Worm (Caenorhabditis elegans) whole organism, early embryonic: ENCODE results near the gene F21F8.5.
A peak's percentile ranks its signal among the peaks of the same experiment; 100 is the strongest.

Source experiments
- B0310.2 ChIP-seq: sonication (generic microtip); optimal IDR thresholded peaks from 2 replicates; lab custom pipeline; 2016; ENCODE audit warnings: mild to moderate bottlenecking, missing genetic modification characterization, missing compliant biosample characterization
- F13C5.2 ChIP-seq: sonication (generic microtip); optimal IDR thresholded peaks from 2 replicates; lab custom pipeline; 2017; ENCODE audit warnings: mild to moderate bottlenecking, missing genetic modification characterization, inconsistent platforms, missing compliant biosample characterization
- aly-1 ChIP-seq: sonication (generic microtip); optimal IDR thresholded peaks from 2 replicates; lab custom pipeline; 2016; ENCODE audit warnings: missing genetic modification characterization, missing compliant biosample characterization
- ama-1 ChIP-seq: fragments of 150-350 bp; optimal IDR thresholded peaks from 2 replicates; lab custom pipeline; 2014
- ceh-13 ChIP-seq: fragments of 200-800 bp; sonication (Bioruptor generic); optimal IDR thresholded peaks from 2 replicates; lab custom pipeline; 2018; ENCODE audit warnings: mild to moderate bottlenecking, missing genetic modification characterization, missing compliant biosample characterization
- ceh-36 ChIP-seq: sonication (generic microtip); optimal IDR thresholded peaks from 2 replicates; lab custom pipeline; 2016; ENCODE audit warnings: missing genetic modification characterization, inconsistent platforms, missing compliant biosample characterization
- ets-7 ChIP-seq: sonication (generic microtip); optimal IDR thresholded peaks from 2 replicates; lab custom pipeline; 2016; ENCODE audit warnings: missing genotype, missing genetic modification characterization, missing compliant biosample characterization
- flt-1 ChIP-seq: fragments of 200-800 bp; sonication (Bioruptor generic); IDR thresholded peaks from 2 replicates; pipeline ENCODE4 v1.3.6; 2022; ENCODE audit warnings: missing genetic modification characterization, missing compliant biosample characterization
- hmbx-1 ChIP-seq: sonication (generic microtip); optimal IDR thresholded peaks from 2 replicates; lab custom pipeline; 2016; ENCODE audit warnings: mild to moderate bottlenecking, missing genetic modification characterization, missing compliant biosample characterization
- hmg-4 ChIP-seq: fragments of 200-800 bp; sonication (Bioruptor generic); optimal IDR thresholded peaks from 2 replicates; lab custom pipeline; 2018; ENCODE audit warnings: mild to moderate bottlenecking, missing genetic modification characterization, missing compliant biosample characterization
- hnd-1 ChIP-seq: sonication (generic microtip); optimal IDR thresholded peaks from 2 replicates; lab custom pipeline; 2016; ENCODE audit warnings: missing genetic modification characterization, missing compliant biosample characterization
- pes-1 ChIP-seq: fragments of 200-800 bp; sonication (Bioruptor generic); IDR thresholded peaks from 2 replicates; pipeline ENCODE4 v1.3.6; 2022; ENCODE audit warnings: missing genetic modification reagents, missing genetic modification characterization, missing compliant biosample characterization
- scrt-1 ChIP-seq: fragments of 200-800 bp; sonication (Bioruptor generic); IDR thresholded peaks from 2 replicates; pipeline ENCODE4 v1.3.6; 2022; ENCODE audit warnings: missing genetic modification characterization, missing compliant biosample characterization
- sea-1 ChIP-seq: fragments of 200-800 bp; sonication (Bioruptor generic); conservative IDR thresholded peaks from 2 replicates; pipeline ENCODE4 v1.3.6; 2022; ENCODE audit warnings: missing genetic modification characterization, missing compliant biosample characterization
- tbx-11 ChIP-seq: fragments of 200-800 bp; sonication (Bioruptor generic); IDR thresholded peaks from 2 replicates; pipeline ENCODE4 v1.3.6; 2022; ENCODE audit warnings: missing genetic modification characterization, missing compliant biosample characterization
- tbx-37 ChIP-seq: fragments of 200-800 bp; sonication (Bioruptor generic); conservative IDR thresholded peaks from 2 replicates; pipeline ENCODE4 v1.3.6; 2022; ENCODE audit warnings: missing genetic modification reagents, missing genetic modification characterization, missing compliant biosample characterization
- tra-4 ChIP-seq: sonication (generic microtip); optimal IDR thresholded peaks from 2 replicates; lab custom pipeline; 2017; ENCODE audit warnings: missing genetic modification characterization, missing compliant biosample characterization

The F21F8.5 gene

ce11 chrV:8228712-8229119, 37.4 kb downstream of the F21F8.5 start:
- TF ChIP-seq ama-1 (lab: Kevin White, UChicago) (peak; percentile 73), ceh-36 (tag; lab: Kevin White, UChicago) (no peak), hnd-1 (tag; lab: Kevin White, UChicago) (no peak), F13C5.2 (tag; lab: Kevin White, UChicago) (peak; percentile 57), ets-7 (tag; lab: Kevin White, UChicago) (no peak), sea-1 (no peak), hmbx-1 (no peak), tbx-37 (GFP tag; lab: Robert Waterston, UW) (no peak), hmg-4 (GFP tag; lab: Kevin White, UChicago) (peak; percentile 23), ceh-13 (GFP tag; lab: Kevin White, UChicago) (no peak), aly-1 (peak; percentile 8), B0310.2 (no peak), tra-4 (tag; lab: Kevin White, UChicago) (no peak), scrt-1 (GFP tag; lab: Robert Waterston, UW) (no peak), tbx-11 (GFP tag; lab: Robert Waterston, UW) (peak; percentile 30; the same call in 1 of the 2 replicates)

ce11 chrV:8226812-8227211, 39.3 kb downstream of the F21F8.5 start, which contains the start of gene K07C11.10:
TSS of gene K07C11.10 (minus strand) at chrV:8226912.
- no peak for TF ChIP-seq tra-4 (tag; lab: Kevin White, UChicago)
- TF ChIP-seq ceh-13 (GFP tag; lab: Kevin White, UChicago) = no peak
- no peak for TF ChIP-seq B0310.2
- TF ChIP-seq flt-1 = no peak
- TF ChIP-seq ets-7 (tag; lab: Kevin White, UChicago) = no peak
- no peak for TF ChIP-seq sea-1
- TF ChIP-seq ceh-36 (tag; lab: Kevin White, UChicago) = no peak
- TF ChIP-seq F13C5.2 (tag; lab: Kevin White, UChicago) = no peak
- TF ChIP-seq hmbx-1 = no peak
- no peak for TF ChIP-seq scrt-1 (GFP tag; lab: Robert Waterston, UW)
- no peak for TF ChIP-seq tbx-11 (GFP tag; lab: Robert Waterston, UW)
- no peak for TF ChIP-seq ama-1 (lab: Kevin White, UChicago)

- TF ChIP-seq scrt-1 (GFP tag; lab: Robert Waterston, UW) (no peak), pes-1 (no peak), ama-1 (lab: Kevin White, UChicago) (no peak), hmbx-1 (no peak), tra-4 (tag; lab: Kevin White, UChicago) (no peak), ceh-36 (tag; lab: Kevin White, UChicago) (no peak), flt-1 (no peak), tbx-11 (GFP tag; lab: Robert Waterston, UW) (no peak), tbx-37 (GFP tag; lab: Robert Waterston, UW) (no peak), F13C5.2 (tag; lab: Kevin White, UChicago) (no peak), ets-7 (tag; lab: Kevin White, UChicago) (no peak), B0310.2 (no peak), hnd-1 (tag; lab: Kevin White, UChicago) (no peak), aly-1 (no peak)
Measured at ce11 chrV:8224634-8225033, 41.5 kb downstream of the F21F8.5 start, which contains the start of gene pax-1. TSS of gene pax-1 (plus strand) at chrV:8224934.

ce11 chrV:8223417-8223816, 42.7 kb downstream of the F21F8.5 start:
- TF ChIP-seq ama-1 (lab: Kevin White, UChicago) (peak; percentile 22), hmg-4 (GFP tag; lab: Kevin White, UChicago) (no peak)

- TF ChIP-seq ceh-36 (tag; lab: Kevin White, UChicago) = no peak
- no peak for TF ChIP-seq pes-1
- TF ChIP-seq ceh-13 (GFP tag; lab: Kevin White, UChicago) = no peak
- no peak for TF ChIP-seq flt-1
- TF ChIP-seq B0310.2 = no peak
- no peak for TF ChIP-seq tra-4 (tag; lab: Kevin White, UChicago)
- TF ChIP-seq tbx-11 (GFP tag; lab: Robert Waterston, UW) = no peak
- TF ChIP-seq scrt-1 (GFP tag; lab: Robert Waterston, UW) = no peak
- no peak for TF ChIP-seq hmbx-1
- no peak for TF ChIP-seq tbx-37 (GFP tag; lab: Robert Waterston, UW)
- no peak for TF ChIP-seq F13C5.2 (tag; lab: Kevin White, UChicago)
- no peak for TF ChIP-seq sea-1
- TF ChIP-seq ets-7 (tag; lab: Kevin White, UChicago) = no peak
- TF ChIP-seq aly-1 = no peak
- TF ChIP-seq hnd-1 (tag; lab: Kevin White, UChicago) = no peak
- TF ChIP-seq ama-1 (lab: Kevin White, UChicago) = no peak
- no peak for TF ChIP-seq hmg-4 (GFP tag; lab: Kevin White, UChicago)
Measured at ce11 chrV:8221083-8221538, 45.0 kb downstream of the F21F8.5 start, which contains the start of the genes cogc-6 and air-1. TSS of gene cogc-6 (minus strand) at chrV:8221316. TSS of gene air-1 (plus strand) at chrV:8221488.

- TF ChIP-seq ama-1 (lab: Kevin White, UChicago) (no peak), ceh-36 (tag; lab: Kevin White, UChicago) (no peak), pes-1 (no peak), tbx-11 (GFP tag; lab: Robert Waterston, UW) (no peak)
Measured at ce11 chrV:8219550-8219949, 46.6 kb downstream of the F21F8.5 start.

ce11 chrV:8217661-8218265, 48.4 kb downstream of the F21F8.5 start, which contains the start of gene K07C11.8:
TSS of gene K07C11.8 (minus strand) at chrV:8217884.
- no peak for TF ChIP-seq ceh-36 (tag; lab: Kevin White, UChicago)
- TF ChIP-seq ets-7 (tag; lab: Kevin White, UChicago) = no peak
- TF ChIP-seq pes-1 = no peak
- no peak for TF ChIP-seq B0310.2
- no peak for TF ChIP-seq hnd-1 (tag; lab: Kevin White, UChicago)
- TF ChIP-seq scrt-1 (GFP tag; lab: Robert Waterston, UW) = no peak
- no peak for TF ChIP-seq hmbx-1
- no peak for TF ChIP-seq F13C5.2 (tag; lab: Kevin White, UChicago)
- no peak for TF ChIP-seq aly-1
- TF ChIP-seq ceh-13 (GFP tag; lab: Kevin White, UChicago) = no peak
- TF ChIP-seq sea-1 = no peak
- TF ChIP-seq tbx-11 (GFP tag; lab: Robert Waterston, UW) = no peak
- TF ChIP-seq tbx-37 (GFP tag; lab: Robert Waterston, UW) = no peak
- TF ChIP-seq flt-1 = no peak
- TF ChIP-seq ama-1 (lab: Kevin White, UChicago) = no peak
- TF ChIP-seq hmg-4 (GFP tag; lab: Kevin White, UChicago) = no peak
- no peak for TF ChIP-seq tra-4 (tag; lab: Kevin White, UChicago)
